Worm (Caenorhabditis elegans) whole organism, L1 larva: ENCODE measurements around the gene mltn-6.

Source experiments
- fkh-8 ChIP-seq: sonication (generic microtip); optimal IDR thresholded peaks from 2 replicates; lab custom pipeline; 2016; ENCODE audit warnings: mild to moderate bottlenecking, missing genetic modification characterization, missing compliant biosample characterization
- nhr-19 ChIP-seq: fragments of 200-800 bp; sonication (Bioruptor generic); conservative IDR thresholded peaks from 2 replicates; pipeline ENCODE4 v1.3.6; 2022; ENCODE audit warnings: missing genetic modification characterization, missing compliant biosample characterization
- nhr-77 ChIP-seq: fragments of 150-350 bp; optimal IDR thresholded peaks from 2 replicates; lab custom pipeline; 2014; ENCODE audit warnings: missing biosample characterization, missing genetic modification characterization

DNA sequence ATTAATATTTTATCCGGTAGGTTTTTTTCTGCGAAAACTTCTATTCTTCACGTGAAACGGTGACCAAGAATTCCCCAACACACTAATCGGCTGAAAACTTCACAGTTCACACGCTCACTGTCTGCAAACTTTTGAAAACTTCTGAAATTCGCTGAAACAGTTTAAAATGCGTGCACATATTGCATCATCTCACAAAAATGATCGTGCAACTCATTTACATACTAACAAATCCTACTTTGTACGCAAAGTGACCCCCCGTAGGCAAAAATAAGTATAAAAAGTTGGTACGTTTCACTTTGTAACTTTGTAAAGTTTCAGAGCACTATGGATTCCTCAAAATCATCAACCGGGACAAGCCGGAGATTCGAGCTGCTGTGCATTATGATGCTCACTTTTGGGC lies 23.6 kb downstream of the mltn-6 start, which contains the start of gene ZK6.6:
- TF ChIP-seq nhr-19 (GFP tag; lab: Robert Waterston, UW), result no peak
- no peak for TF ChIP-seq nhr-77 (tag; lab: Kevin White, UChicago)
- TF ChIP-seq fkh-8 (tag; lab: Kevin White, UChicago), result no peak
